Worm (Caenorhabditis elegans) whole organism, L1 larva: ENCODE results near the gene srh-215.

Source experiments
- C16A3.4 ChIP-seq: fragments of 150-350 bp; optimal IDR thresholded peaks from 2 replicates; lab custom pipeline; 2014; ENCODE audit warnings: missing biosample characterization, missing genetic modification characterization
- C34B4.2 ChIP-seq: sonication (generic microtip); optimal IDR thresholded peaks from 2 replicates; lab custom pipeline; 2017; ENCODE audit warnings: mild to moderate bottlenecking, missing genetic modification characterization, missing compliant biosample characterization
- Y116A8C.19 ChIP-seq: sonication (generic microtip); optimal IDR thresholded peaks from 2 replicates; lab custom pipeline; 2016; ENCODE audit warnings: missing compliant biosample characterization, missing genetic modification characterization, borderline replicate concordance
- ama-1 ChIP-seq: fragments of 150-350 bp; optimal IDR thresholded peaks from 2 replicates; lab custom pipeline; 2014
- blmp-1 ChIP-seq: fragments of 150-350 bp; optimal IDR thresholded peaks from 2 replicates; lab custom pipeline; 2014; ENCODE audit warnings: missing biosample characterization, missing genetic modification characterization
- ceh-82 ChIP-seq, 3 experiments: fragments of 150-350 bp in 1 of 3; sonication (generic microtip) in 2 of 3; optimal IDR thresholded peaks; 2 replicates each; lab custom pipeline; 2014 to 2017; ENCODE audit warnings: missing biosample characterization in 3 of 3, missing genetic modification characterization in 3 of 3
- dpl-1 ChIP-seq, 3 experiments: fragments of 150-350 bp in 2 of 3; sonication (generic microtip) in 1 of 3; optimal IDR thresholded peaks; 2 replicates each; lab custom pipeline; 2014 to 2017; ENCODE audit warnings: missing biosample characterization in 3 of 3, missing genetic modification characterization in 3 of 3, missing genetic modification reagents in 3 of 3
- dsc-1 ChIP-seq: sonication (generic microtip); optimal IDR thresholded peaks from 2 replicates; lab custom pipeline; 2016; ENCODE audit warnings: mild to moderate bottlenecking, missing genetic modification characterization, missing compliant biosample characterization
- efl-1 ChIP-seq, 4 experiments: fragments of 150-350 bp; optimal IDR thresholded peaks in 3 of 4; peaks in 1 of 4; 1 replicate in 1 of 4; 2 replicates in 3 of 4; lab custom pipeline; 2014; ENCODE audit warnings: missing biosample characterization in 2 of 4, missing genetic modification characterization in 2 of 4, missing genetic modification reagents in 2 of 4
- efl-3 ChIP-seq: fragments of 200-800 bp; sonication (Bioruptor generic); optimal IDR thresholded peaks from 2 replicates; lab custom pipeline; 2018; ENCODE audit warnings: mild to moderate bottlenecking, missing genetic modification characterization, missing compliant biosample characterization
- elt-2 ChIP-seq: sonication (generic microtip); optimal IDR thresholded peaks from 2 replicates; lab custom pipeline; 2016; ENCODE audit warnings: missing genetic modification characterization, mild to moderate bottlenecking, inconsistent platforms, missing compliant biosample characterization, missing genetic modification reagents
- elt-3 ChIP-seq, 6 experiments: fragments of 150-350 bp in 1 of 6; sonication (generic microtip); optimal IDR thresholded peaks; 2 replicates each; lab custom pipeline; 2017 to 2018; ENCODE audit warnings: missing biosample characterization in 6 of 6, missing genetic modification characterization in 6 of 6, inconsistent platforms in 1 of 6
- ets-5 ChIP-seq: fragments of 200-800 bp; sonication (Bioruptor generic); IDR thresholded peaks from 2 replicates; pipeline ENCODE4 v1.3.6; 2022; ENCODE audit warnings: missing genetic modification characterization, missing compliant biosample characterization
- fkh-4 ChIP-seq: sonication (generic microtip); optimal IDR thresholded peaks from 2 replicates; lab custom pipeline; 2016; ENCODE audit warnings: missing compliant biosample characterization, missing genetic modification characterization, borderline replicate concordance
- fkh-8 ChIP-seq: sonication (generic microtip); optimal IDR thresholded peaks from 2 replicates; lab custom pipeline; 2016; ENCODE audit warnings: mild to moderate bottlenecking, missing genetic modification characterization, missing compliant biosample characterization
- grh-1 ChIP-seq: fragments of 200-800 bp; sonication (Bioruptor generic); IDR thresholded peaks from 2 replicates; pipeline ENCODE4 v1.3.6; 2022; ENCODE audit warnings: missing genetic modification reagents, missing genetic modification characterization, missing compliant biosample characterization
- jun-1 ChIP-seq: fragments of 150-350 bp; optimal IDR thresholded peaks from 2 replicates; lab custom pipeline; 2014; ENCODE audit warnings: missing biosample characterization, missing genetic modification reagents, missing genetic modification characterization
- lin-14 ChIP-seq: fragments of 200-800 bp; sonication (Bioruptor generic); optimal IDR thresholded peaks from 2 replicates; lab custom pipeline; 2018; ENCODE audit warnings: mild to moderate bottlenecking, missing genetic modification characterization, moderate library complexity, missing compliant biosample characterization
- lin-15B ChIP-seq: fragments of 150-350 bp; sonication (generic microtip); optimal IDR thresholded peaks from 3 replicates; lab custom pipeline; 2014; ENCODE audit warnings: missing biosample characterization, missing genetic modification characterization
- lsy-2 ChIP-seq, 2 experiments: fragments of 150-350 bp; optimal IDR thresholded peaks; 2 replicates each; lab custom pipeline; 2014; ENCODE audit warnings: missing biosample characterization in 2 of 2, missing genetic modification characterization in 2 of 2
- mep-1 ChIP-seq: fragments of 150-350 bp; optimal IDR thresholded peaks from 2 replicates; lab custom pipeline; 2014; ENCODE audit warnings: missing biosample characterization, missing genetic modification characterization
- nhr-19 ChIP-seq: fragments of 200-800 bp; sonication (Bioruptor generic); conservative IDR thresholded peaks from 2 replicates; pipeline ENCODE4 v1.3.6; 2022; ENCODE audit warnings: missing genetic modification characterization, missing compliant biosample characterization
- nhr-28 ChIP-seq: fragments of 150-350 bp; optimal IDR thresholded peaks from 2 replicates; lab custom pipeline; 2014; ENCODE audit warnings: missing biosample characterization, missing genetic modification characterization
- nhr-47 ChIP-seq: sonication (generic microtip); optimal IDR thresholded peaks from 2 replicates; lab custom pipeline; 2016; ENCODE audit warnings: mild to moderate bottlenecking, missing genetic modification characterization, moderate library complexity, missing compliant biosample characterization
- nhr-76 ChIP-seq: sonication (generic microtip); optimal IDR thresholded peaks from 2 replicates; lab custom pipeline; 2017; ENCODE audit warnings: missing biosample characterization, missing genetic modification characterization
- nhr-84 ChIP-seq: sonication (generic microtip); optimal IDR thresholded peaks from 2 replicates; lab custom pipeline; 2017; ENCODE audit warnings: missing biosample characterization, missing genetic modification characterization
- nhr-90 ChIP-seq: sonication (generic microtip); optimal IDR thresholded peaks from 2 replicates; lab custom pipeline; 2016; ENCODE audit warnings: mild to moderate bottlenecking, missing genetic modification characterization, missing compliant biosample characterization; ENCODE audit not compliant: poor library complexity
- pag-3 ChIP-seq: sonication (generic microtip); optimal IDR thresholded peaks from 2 replicates; lab custom pipeline; 2017; ENCODE audit warnings: missing genetic modification characterization, mild to moderate bottlenecking, missing compliant biosample characterization, antibody characterized with exemption, borderline replicate concordance; ENCODE audit not compliant: insufficient read depth
- skn-1 ChIP-seq: fragments of 150-350 bp; optimal IDR thresholded peaks from 2 replicates; lab custom pipeline; 2014; ENCODE audit warnings: missing biosample characterization, missing genetic modification characterization
- snpc-4 ChIP-seq: fragments of 150-350 bp; optimal IDR thresholded peaks from 2 replicates; lab custom pipeline; 2014; ENCODE audit warnings: missing biosample characterization, missing genetic modification characterization
- snu-23 ChIP-seq: sonication (generic microtip); optimal IDR thresholded peaks from 2 replicates; lab custom pipeline; 2016; ENCODE audit warnings: missing genetic modification characterization, missing compliant biosample characterization
- sptf-1 ChIP-seq: fragments of 150-350 bp; optimal IDR thresholded peaks from 2 replicates; lab custom pipeline; 2014; ENCODE audit warnings: missing biosample characterization, missing genetic modification characterization
- sup-37 ChIP-seq: fragments of 200-800 bp; sonication (Bioruptor generic); optimal IDR thresholded peaks from 2 replicates; lab custom pipeline; 2018; ENCODE audit warnings: mild to moderate bottlenecking, missing genetic modification characterization, missing compliant biosample characterization
- swsn-7 ChIP-seq: sonication (generic microtip); optimal IDR thresholded peaks from 2 replicates; lab custom pipeline; 2016; ENCODE audit warnings: missing genetic modification characterization, missing compliant biosample characterization
- tlp-1 ChIP-seq: fragments of 150-350 bp; optimal IDR thresholded peaks from 2 replicates; lab custom pipeline; 2014; ENCODE audit warnings: missing biosample characterization, missing genetic modification characterization
- unc-30 ChIP-seq: sonication (generic microtip); optimal IDR thresholded peaks from 2 replicates; lab custom pipeline; 2017; ENCODE audit warnings: missing biosample characterization, missing genetic modification characterization
- unc-62 ChIP-seq: fragments of 150-350 bp; optimal IDR thresholded peaks from 2 replicates; lab custom pipeline; 2014; ENCODE audit warnings: missing biosample characterization, missing genetic modification reagents, missing genetic modification characterization
- unc-86 ChIP-seq: sonication (generic microtip); optimal IDR thresholded peaks from 2 replicates; lab custom pipeline; 2016; ENCODE audit warnings: missing genetic modification characterization, missing compliant biosample characterization
- unc-98 ChIP-seq: fragments of 200-800 bp; sonication (Bioruptor generic); IDR thresholded peaks from 2 replicates; pipeline ENCODE4 v1.3.6; 2022; ENCODE audit warnings: missing genetic modification characterization, missing compliant biosample characterization
- vab-15 ChIP-seq: sonication (generic microtip); optimal IDR thresholded peaks from 2 replicates; lab custom pipeline; 2017; ENCODE audit warnings: missing genotype, mild to moderate bottlenecking, missing genetic modification characterization, missing compliant biosample characterization
- zag-1 ChIP-seq: fragments of 150-350 bp; optimal IDR thresholded peaks from 2 replicates; lab custom pipeline; 2014; ENCODE audit warnings: missing biosample characterization, missing genetic modification characterization

The srh-215 gene

ce11 chrV:16794828-16795354, 36.9 kb downstream of the srh-215 start, which contains the start of the genes ctps-1 and pus-1 (continued):
- no peak for TF ChIP-seq unc-30 (tag; lab: Kevin White, UChicago)
- TF ChIP-seq zag-1: no peak
- peak; percentile 80 for TF ChIP-seq snu-23 (GFP tag; lab: Kevin White, UChicago)
- no peak for TF ChIP-seq fkh-8
- peak; percentile 56 for TF ChIP-seq ama-1 (lab: Kevin White, UChicago)
- peak; percentile 73 for TF ChIP-seq mep-1 (tag; lab: Kevin White, UChicago)
- peak; percentile 18 for TF ChIP-seq elt-2
- peak; percentile 79 to 81 for TF ChIP-seq lsy-2 (tag; optimal IDR thresholded peaks at IDR 0.05; lab: Kevin White, UChicago)
- peak; percentile 72 for TF ChIP-seq dsc-1
- TF ChIP-seq C34B4.2: no peak
- no peak for TF ChIP-seq fkh-4 (tag; lab: Kevin White, UChicago)
- TF ChIP-seq blmp-1 (tag; lab: Kevin White, UChicago): no peak
- TF ChIP-seq nhr-19 (GFP tag; lab: Robert Waterston, UW): peak; percentile 78
- no peak for TF ChIP-seq nhr-76 (tag; lab: Kevin White, UChicago)
- peak; percentile 72 for TF ChIP-seq swsn-7 (tag; lab: Kevin White, UChicago)
- TF ChIP-seq nhr-28 (tag; lab: Kevin White, UChicago): no peak
- peak; percentile 87 for TF ChIP-seq nhr-47
- no peak for TF ChIP-seq sup-37
- peak; percentile 73 to 83 (median 81) for TF ChIP-seq dpl-1 (GFP tag; optimal IDR thresholded peaks at IDR 0.05; lab: Kevin White, UChicago)
- TF ChIP-seq ets-5 (GFP tag; lab: Robert Waterston, UW): no peak
- TF ChIP-seq efl-3 (GFP tag; lab: Kevin White, UChicago): no peak
- peak in 1 of 6 experiments; percentile 79 for TF ChIP-seq elt-3 (tag; optimal IDR thresholded peaks at IDR 0.05; lab: Kevin White, UChicago)
- peak; percentile 74 for TF ChIP-seq skn-1
- TF ChIP-seq vab-15 (tag; lab: Kevin White, UChicago): no peak
- no peak for TF ChIP-seq unc-98 (GFP tag; lab: Robert Waterston, UW)
- no peak for TF ChIP-seq tlp-1 (tag; lab: Kevin White, UChicago)
- peak; percentile 27 for TF ChIP-seq unc-86 (tag; lab: Kevin White, UChicago)
- peak; percentile 67 to 75 (median 70) for TF ChIP-seq ceh-82 (tag; optimal IDR thresholded peaks at IDR 0.05; lab: Kevin White, UChicago)
- peak; percentile 65 for TF ChIP-seq C16A3.4 (tag; lab: Kevin White, UChicago)
- peak; percentile 70 for TF ChIP-seq nhr-90
- TF ChIP-seq jun-1 (tag; lab: Kevin White, UChicago): peak; percentile 33
- TF ChIP-seq snpc-4: peak; percentile 84
- TF ChIP-seq Y116A8C.19 (tag; lab: Kevin White, UChicago): no peak
- TF ChIP-seq nhr-84 (tag; lab: Kevin White, UChicago): no peak
- peak; percentile 36 for TF ChIP-seq lin-15B (tag; lab: Kevin White, UChicago)

DNA sequence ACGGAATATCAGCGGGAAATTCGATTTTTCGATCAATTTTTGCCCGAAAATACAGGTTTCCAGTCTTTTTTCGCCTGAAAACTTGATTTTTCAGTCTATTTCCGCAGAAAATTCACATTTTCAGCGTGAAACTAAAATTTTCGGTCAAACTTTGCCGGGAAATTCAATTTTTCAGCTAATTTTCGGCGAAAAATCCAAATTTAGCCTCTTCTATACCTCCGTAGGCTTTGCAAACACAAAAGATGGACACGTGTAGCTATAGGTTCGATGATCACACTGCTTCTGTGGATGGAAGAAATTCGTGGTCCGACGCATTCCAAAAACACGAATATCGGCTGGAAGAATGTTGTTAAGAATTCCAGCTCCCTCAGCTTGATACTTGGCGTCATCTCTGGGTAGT, 37.7 kb downstream of the srh-215 start:
- TF ChIP-seq efl-1 (optimal IDR thresholded peaks at IDR 0.05; lab: Kevin White, UChicago) (no peak), efl-1 (GFP tag; optimal IDR thresholded peaks at IDR 0.05 in 1 of 2; lab: Kevin White, UChicago) (peak in 1 of 2 experiments; percentile 38), unc-62 (GFP tag; lab: Kevin White, UChicago) (no peak), snpc-4 (no peak)
- TF ChIP-seq, all 84 proteins: peak for 1

ce11 chrV:16793312-16793711, 38.5 kb downstream of the srh-215 start:
- TF ChIP-seq efl-1 (optimal IDR thresholded peaks at IDR 0.05; lab: Kevin White, UChicago) (peak in 1 of 2 experiments; percentile 74), efl-1 (GFP tag; optimal IDR thresholded peaks at IDR 0.05 in 1 of 2; lab: Kevin White, UChicago) (no peak), elt-3 (tag; optimal IDR thresholded peaks at IDR 0.05; lab: Kevin White, UChicago) (no peak)

DNA sequence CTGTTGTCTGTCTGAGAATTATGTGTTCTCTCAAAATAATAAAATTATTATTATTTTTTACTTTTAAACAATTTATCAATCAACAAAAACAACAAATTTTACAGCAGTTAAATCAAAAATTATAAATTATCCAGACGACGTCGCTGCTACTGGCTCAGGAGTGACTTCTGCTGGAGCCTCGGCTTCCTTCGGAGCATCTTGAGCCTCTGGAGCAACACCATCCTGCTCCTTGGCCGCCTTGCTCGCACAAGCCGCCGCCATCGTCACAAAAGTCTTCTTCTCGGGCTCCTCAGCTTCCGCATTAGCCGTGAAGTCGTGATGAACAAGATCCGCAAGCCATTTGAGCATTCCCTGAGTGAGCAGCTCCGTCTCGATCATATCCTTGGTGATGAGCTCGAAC, 39.1 kb downstream of the srh-215 start:
- TF ChIP-seq ceh-82 (tag; optimal IDR thresholded peaks at IDR 0.05; lab: Kevin White, UChicago) (no peak), zag-1 (no peak), unc-98 (GFP tag; lab: Robert Waterston, UW) (no peak), pag-3 (no peak), Y116A8C.19 (tag; lab: Kevin White, UChicago) (no peak), lin-14 (GFP tag; lab: Kevin White, UChicago) (no peak), nhr-47 (no peak), lsy-2 (tag; optimal IDR thresholded peaks at IDR 0.05; lab: Kevin White, UChicago) (no peak), sptf-1 (tag; lab: Kevin White, UChicago) (no peak), grh-1 (GFP tag; lab: Robert Waterston, UW) (no peak), sup-37 (no peak), skn-1 (no peak)
